Worm (Caenorhabditis elegans): ENCODE measurements around the gene arrd-12.

DNA sequence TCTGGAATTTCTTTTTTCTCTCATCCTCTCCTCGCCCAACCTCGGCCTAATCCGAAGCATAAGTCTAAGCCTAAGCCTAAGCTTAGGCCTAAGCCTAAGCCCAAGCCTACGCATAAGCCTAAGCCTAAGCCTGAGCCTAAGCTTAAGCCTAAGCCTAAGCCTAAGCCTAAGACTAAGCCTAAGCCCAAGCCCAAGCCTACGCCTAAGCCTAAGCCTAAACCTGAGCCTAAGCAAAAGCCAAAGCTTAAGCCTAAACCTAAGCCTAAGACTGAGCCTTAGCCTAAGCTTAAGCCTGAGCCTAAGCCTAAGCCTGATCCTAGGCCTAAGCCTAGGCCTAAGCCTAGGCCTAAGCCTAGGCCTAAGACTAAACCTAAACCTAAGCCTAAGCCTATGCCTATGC, 30.3 kb downstream of the arrd-12 start:
- TF ChIP-seq him-1 (tag; optimal IDR thresholded peaks at IDR 0.05) (no peak), dao-5 (tag; optimal IDR thresholded peaks at IDR 0.05) (no peak)
